Fruit fly (Drosophila melanogaster): Measurements from ENCODE around the gene rols.

The rols gene

dm6 chr3L:12030521-12030920, 34.1 kb downstream of the rols start (continued):
- TF ChIP-seq CG8319 (GFP tag; optimal IDR thresholded peaks at IDR 0.05) = peak; percentile 48
- TF ChIP-seq CG9139 (GFP tag; optimal IDR thresholded peaks at IDR 0.05) = peak; percentile 15
- TF ChIP-seq CG32006 (GFP tag; optimal IDR thresholded peaks at IDR 0.05) = peak; percentile 69
- TF ChIP-seq cyc (GFP tag; optimal IDR thresholded peaks at IDR 0.05) = peak; percentile 69
- peak; percentile 42 for TF ChIP-seq esn (GFP tag; optimal IDR thresholded peaks at IDR 0.05)
- peak; percentile 84 for TF ChIP-seq CG10669 (GFP tag; optimal IDR thresholded peaks at IDR 0.05)
- peak; percentile 51 for TF ChIP-seq Eip75B (GFP tag; optimal IDR thresholded peaks at IDR 0.05)
- peak; percentile 19 to 36 for TF ChIP-seq salr (GFP tag; optimal IDR thresholded peaks at IDR 0.05)
- peak; percentile 58 for TF ChIP-seq CG6808 (GFP tag; optimal IDR thresholded peaks at IDR 0.05)
- peak; percentile 18 for TF ChIP-seq CG4318 (GFP tag; optimal IDR thresholded peaks at IDR 0.05)
- TF ChIP-seq eg (GFP tag; IDR thresholded peaks at IDR 0.05) = peak; percentile 71
- TF ChIP-seq CG11294 (GFP tag; IDR thresholded peaks at IDR 0.05) = no peak
- TF ChIP-seq net (GFP tag; optimal IDR thresholded peaks at IDR 0.05) = peak; percentile 51
- TF ChIP-seq CG8632 (GFP tag; optimal IDR thresholded peaks at IDR 0.05) = peak; percentile 45
- TF ChIP-seq achi (GFP tag; optimal IDR thresholded peaks at IDR 0.05) = peak; percentile 56
- no peak for TF ChIP-seq dac (GFP tag; optimal IDR thresholded peaks at IDR 0.05)
- peak; percentile 49 for TF ChIP-seq CG6276 (GFP tag; optimal IDR thresholded peaks at IDR 0.05)
- TF ChIP-seq CG31627 (GFP tag; optimal IDR thresholded peaks at IDR 0.05) = peak; percentile 43
- peak; percentile 46 for TF ChIP-seq fd59A (GFP tag; optimal IDR thresholded peaks at IDR 0.05)
- no peak for TF ChIP-seq Smox (GFP tag; optimal IDR thresholded peaks at IDR 0.05)
- no peak for TF ChIP-seq Blimp-1 (GFP tag; optimal IDR thresholded peaks at IDR 0.05)
- peak; percentile 65 for TF ChIP-seq CG11762 (GFP tag; optimal IDR thresholded peaks at IDR 0.05; ENCODE audit: insufficient read depth)
- peak; percentile 44 for TF ChIP-seq Hr39 (GFP tag; optimal IDR thresholded peaks at IDR 0.05)
- TF ChIP-seq spab (GFP tag; optimal IDR thresholded peaks at IDR 0.05) = peak; percentile 58
- peak; percentile 80 for TF ChIP-seq Eip78C (GFP tag)
- TF ChIP-seq CG11902 (GFP tag; optimal IDR thresholded peaks at IDR 0.05) = peak; percentile 55
- no peak for TF ChIP-seq Hr38 (GFP tag; optimal IDR thresholded peaks at IDR 0.05)
- peak; percentile 70 for TF ChIP-seq CG15336 (GFP tag; IDR thresholded peaks at IDR 0.05)
- TF ChIP-seq fkh (GFP tag; optimal IDR thresholded peaks at IDR 0.05) = no peak
- TF ChIP-seq CG6163 (GFP tag; IDR thresholded peaks at IDR 0.05) = peak; percentile 79
- TF ChIP-seq svp (GFP tag) = no peak
- peak; percentile 41 for TF ChIP-seq Hr4 (GFP tag; optimal IDR thresholded peaks at IDR 0.05)
- TF ChIP-seq Ets96B (tag; optimal IDR thresholded peaks at IDR 0.05) = peak; percentile 77
- peak; percentile 64 for TF ChIP-seq CG7368 (GFP tag; optimal IDR thresholded peaks at IDR 0.05)
- peak; percentile 46 for TF ChIP-seq CG1621 (tag; optimal IDR thresholded peaks at IDR 0.05)
- peak; percentile 54 for TF ChIP-seq pdm3 (GFP tag; optimal IDR thresholded peaks at IDR 0.05)
- TF ChIP-seq Lpt (GFP tag; optimal IDR thresholded peaks at IDR 0.05) = peak; percentile 66
- TF ChIP-seq CG16779 (tag; optimal IDR thresholded peaks at IDR 0.05) = no peak
- TF ChIP-seq Met (GFP tag; optimal IDR thresholded peaks at IDR 0.05) = peak; percentile 54
- peak; percentile 10 for TF ChIP-seq Sox102F (GFP tag; optimal IDR thresholded peaks at IDR 0.05)

- TF ChIP-seq ss (GFP tag; optimal IDR thresholded peaks at IDR 0.05) (peak; percentile 18 to 54), CG6163 (GFP tag; IDR thresholded peaks at IDR 0.05) (0 out of 3 replicates have a peak, but pooled peaks have one; percentile 17), esn (GFP tag; optimal IDR thresholded peaks at IDR 0.05) (no peak), CG4318 (GFP tag; optimal IDR thresholded peaks at IDR 0.05) (no peak), CG1621 (tag; optimal IDR thresholded peaks at IDR 0.05) (peak; percentile 59), CG6854 (GFP tag; optimal IDR thresholded peaks at IDR 0.05) (peak; percentile 23), CG6808 (GFP tag; optimal IDR thresholded peaks at IDR 0.05) (peak; percentile 2), CG8119 (GFP tag; IDR thresholded peaks at IDR 0.05) (no peak), eg (GFP tag; IDR thresholded peaks at IDR 0.05) (0 out of 3 replicates have a peak, but pooled peaks have one; percentile 14)
Observed at dm6 chr3L:12028534-12029029, 36.1 kb downstream of the rols start.

Data from whole organism, prepupa.